Fruit fly (Drosophila melanogaster) S2 (cell line): ENCODE data around the gene Ugt37A1.

Experiments used
- CG8478 ChIP-seq: fragments of >200 bp; optimal IDR thresholded peaks from 2 replicates; lab custom pipeline; 2018
- CTCF ChIP-seq, 2 experiments: fragments of >200 bp; optimal IDR thresholded peaks; 2 replicates each; lab custom pipeline; 2018

Ugt37A1 gene

DNA sequence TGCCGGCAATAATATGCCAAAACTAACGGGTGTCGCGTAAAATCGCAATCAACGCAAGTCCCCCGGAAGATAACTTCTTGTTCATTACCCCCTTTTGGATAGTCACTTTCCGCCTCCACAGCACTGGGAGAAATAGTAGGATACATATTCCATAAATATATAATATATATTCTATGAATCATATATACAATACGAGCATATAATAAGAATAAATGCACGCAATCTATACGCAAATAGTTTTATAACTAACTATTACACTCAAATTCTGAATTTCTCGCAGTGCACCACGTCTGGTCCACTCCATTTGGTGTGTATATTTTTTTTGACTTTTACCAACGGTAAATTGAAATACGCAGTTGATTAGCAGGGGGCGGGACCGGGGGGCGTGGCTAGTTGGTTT is 3.8 kb downstream of the Ugt37A1 start:
- TF ChIP-seq CTCF (optimal IDR thresholded peaks at IDR 0.05; lab: Kevin White, UChicago) (no peak), CG8478 (no peak)

DNA sequence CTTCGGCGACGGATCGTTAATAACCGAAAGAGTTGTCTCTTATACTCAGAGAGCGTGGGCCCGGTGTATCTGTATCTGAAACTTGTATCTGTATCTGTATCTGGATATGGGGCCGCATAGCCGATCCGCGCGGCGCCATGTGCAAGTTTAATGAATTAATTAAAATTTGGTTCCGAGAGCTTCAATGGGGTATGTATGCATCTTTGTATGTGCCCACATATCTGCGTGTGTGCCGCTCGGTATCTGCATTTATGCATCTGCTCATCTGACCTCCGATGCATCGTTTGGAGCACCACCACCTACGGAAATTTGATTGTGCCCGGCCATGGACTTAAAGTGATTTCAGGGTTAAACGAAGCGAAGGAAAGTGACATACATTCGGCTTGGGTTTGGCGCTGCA is 21.2 kb downstream of the Ugt37A1 start:
- no peak for TF ChIP-seq CTCF (optimal IDR thresholded peaks at IDR 0.05; lab: Kevin White, UChicago)
- no peak for TF ChIP-seq CG8478

DNA sequence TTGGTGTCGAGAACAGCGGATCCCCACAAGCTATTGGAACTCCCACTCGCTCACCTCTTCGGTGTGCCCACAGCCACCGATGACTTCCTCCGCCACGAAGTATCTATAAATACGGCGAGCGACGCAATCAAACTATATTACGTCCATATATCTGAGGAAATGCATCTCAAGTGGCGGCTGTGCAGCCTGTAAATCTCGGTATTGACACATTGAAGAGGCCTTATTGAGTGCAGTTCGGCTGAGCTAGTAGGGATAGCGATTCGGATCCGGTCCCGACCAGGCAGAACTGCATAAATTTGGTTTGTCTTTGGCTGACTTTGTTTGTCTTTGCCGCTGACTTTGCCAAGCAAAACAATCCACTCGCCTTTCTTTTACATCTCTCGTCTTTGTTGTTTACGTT is 21.7 kb downstream of the Ugt37A1 start:
- TF ChIP-seq CTCF (optimal IDR thresholded peaks at IDR 0.05; lab: Kevin White, UChicago) = no peak
- no peak for TF ChIP-seq CG8478

DNA sequence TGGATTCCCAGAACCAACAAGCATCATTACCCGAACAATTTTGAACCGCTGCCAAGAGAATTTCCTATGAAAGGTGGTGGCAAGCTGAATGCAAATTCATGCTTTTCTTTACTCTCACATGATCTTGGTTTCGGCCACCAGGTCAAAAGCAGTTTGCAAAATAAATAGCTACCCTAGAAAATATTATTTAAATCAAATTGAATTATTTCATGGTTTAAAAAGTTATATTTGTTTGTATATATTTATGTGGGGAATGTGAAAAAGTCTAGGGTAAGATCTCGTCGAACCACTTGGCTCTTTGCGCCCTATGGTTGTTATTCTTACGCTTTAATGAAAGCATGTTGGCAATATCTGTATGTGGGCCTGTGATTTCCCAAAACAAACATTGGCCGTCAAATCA is 22.2 kb downstream of the Ugt37A1 start:
- TF ChIP-seq CG8478 (no peak), CTCF (optimal IDR thresholded peaks at IDR 0.05; lab: Kevin White, UChicago) (no peak)

dm6 chr2L:20349671-20350539 is 24.0 kb downstream of the Ugt37A1 start, which contains the start of the genes La and RtGEF:
TSS of gene La (minus strand) at chr2L:20350012.
TSS of gene RtGEF (plus strand) at chr2L:20350434.
- no peak for TF ChIP-seq CTCF (optimal IDR thresholded peaks at IDR 0.05; lab: Kevin White, UChicago)
- TF ChIP-seq CG8478 = no peak

DNA sequence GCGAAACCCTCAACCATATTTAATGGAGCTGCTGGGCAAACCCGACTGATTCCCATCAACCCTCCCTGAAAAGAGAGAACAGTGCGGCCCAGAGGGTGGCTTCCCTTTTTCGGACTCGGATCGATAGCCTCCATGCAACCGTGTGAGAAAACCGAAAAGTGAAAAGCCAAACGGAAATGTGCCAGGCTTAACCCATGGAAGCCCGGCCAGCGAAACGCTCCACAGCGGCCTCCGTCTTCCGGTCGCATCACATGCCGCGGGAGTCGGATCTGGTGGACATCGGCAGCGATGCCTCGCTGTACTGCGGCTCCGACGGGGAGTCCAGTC is 31.9 kb downstream of the Ugt37A1 start:
- TF ChIP-seq CTCF (optimal IDR thresholded peaks at IDR 0.05; lab: Kevin White, UChicago) (no peak), CG8478 (no peak)

DNA sequence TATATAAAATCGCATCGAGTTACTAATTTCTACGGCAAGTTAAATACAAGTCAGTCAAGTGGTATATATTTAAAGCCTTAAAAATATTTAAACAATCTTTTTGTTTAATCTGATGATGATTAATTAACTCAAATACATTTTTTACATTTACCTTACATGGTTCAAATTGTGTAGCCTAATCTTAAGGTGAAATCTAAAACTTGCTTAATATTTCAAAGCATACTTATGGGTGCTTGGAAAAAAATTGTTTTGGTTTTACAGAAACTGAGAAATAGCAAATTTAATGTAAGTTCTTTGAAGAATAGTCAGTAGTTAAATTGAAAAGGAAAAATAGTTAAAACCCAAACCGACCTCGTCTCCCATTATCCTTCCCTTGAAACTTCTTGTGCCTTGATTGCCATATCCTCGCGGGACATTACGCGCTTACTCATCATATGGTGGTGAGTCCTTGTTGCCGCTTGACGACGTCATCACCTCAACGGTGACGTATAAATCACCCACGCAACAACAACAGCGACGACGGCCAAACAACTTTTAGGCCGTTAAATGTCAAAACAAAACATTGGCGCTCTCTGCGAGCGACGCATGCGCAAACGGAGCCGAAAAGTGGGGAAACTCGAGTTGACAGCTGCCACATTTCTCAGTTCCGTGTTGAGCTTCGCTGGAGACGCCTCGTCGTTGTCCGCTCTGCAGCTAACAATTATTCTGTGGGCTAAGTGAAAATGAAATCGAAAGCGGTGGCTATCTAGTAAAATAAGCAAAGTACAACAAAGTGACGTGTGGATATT is 32.5 kb downstream of the Ugt37A1 start:
- no peak for TF ChIP-seq CTCF (optimal IDR thresholded peaks at IDR 0.05; lab: Kevin White, UChicago)
- TF ChIP-seq CG8478 = no peak

- no peak for TF ChIP-seq CTCF (optimal IDR thresholded peaks at IDR 0.05; lab: Kevin White, UChicago)
- TF ChIP-seq CG8478 = no peak
Measured at dm6 chr2L:20340635-20341034, 33.3 kb downstream of the Ugt37A1 start.

- no peak for TF ChIP-seq CG8478
- no peak for TF ChIP-seq CTCF (optimal IDR thresholded peaks at IDR 0.05; lab: Kevin White, UChicago)
Measured at dm6 chr2L:20337800-20338199, 36.1 kb downstream of the Ugt37A1 start.

dm6 chr2L:20334918-20335317 is 39.0 kb downstream of the Ugt37A1 start:
- TF ChIP-seq CG8478 = no peak
- TF ChIP-seq CTCF (optimal IDR thresholded peaks at IDR 0.05; lab: Kevin White, UChicago) = no peak

DNA sequence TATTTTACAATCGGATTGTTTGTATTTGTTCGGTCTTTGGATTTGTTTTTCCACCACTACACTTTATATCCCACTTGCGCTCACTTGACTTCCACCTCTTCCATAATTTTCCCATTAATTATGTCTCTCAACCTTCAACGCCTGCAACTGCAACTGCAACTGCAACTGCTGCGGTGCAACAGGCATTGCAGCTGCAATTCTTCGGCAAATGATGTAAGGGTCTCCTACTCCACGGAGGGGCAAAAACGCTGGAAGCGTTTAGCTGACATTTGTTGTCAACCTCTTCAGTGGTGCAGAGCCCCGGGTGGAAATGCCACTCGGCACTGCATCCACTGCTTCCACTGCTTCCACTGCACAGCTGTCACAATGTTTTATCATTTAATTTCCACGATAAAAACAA is 40.9 kb downstream of the Ugt37A1 start:
- TF ChIP-seq CTCF (optimal IDR thresholded peaks at IDR 0.05; lab: Kevin White, UChicago) (no peak), CG8478 (no peak)

DNA sequence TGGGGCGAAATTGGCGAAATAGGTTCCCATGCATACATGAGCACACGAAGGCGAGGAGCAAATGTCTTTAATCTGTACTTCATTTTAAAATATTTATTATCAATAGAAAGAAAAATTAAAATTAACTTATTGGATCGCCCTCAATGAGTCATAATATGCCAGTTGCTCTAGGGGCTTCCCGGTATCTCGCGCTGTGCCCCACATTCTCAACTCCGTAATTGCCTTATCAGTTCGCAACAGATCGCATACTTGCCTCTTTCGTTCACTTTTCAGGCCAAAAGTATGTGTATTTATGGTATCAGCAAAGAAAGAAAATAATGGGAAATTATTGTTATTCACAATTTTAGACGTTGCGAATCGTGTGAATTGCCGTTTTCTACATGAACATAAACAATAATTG is 44.3 kb downstream of the Ugt37A1 start:
- TF ChIP-seq CTCF (optimal IDR thresholded peaks at IDR 0.05; lab: Kevin White, UChicago) (no peak), CG8478 (no peak)

DNA sequence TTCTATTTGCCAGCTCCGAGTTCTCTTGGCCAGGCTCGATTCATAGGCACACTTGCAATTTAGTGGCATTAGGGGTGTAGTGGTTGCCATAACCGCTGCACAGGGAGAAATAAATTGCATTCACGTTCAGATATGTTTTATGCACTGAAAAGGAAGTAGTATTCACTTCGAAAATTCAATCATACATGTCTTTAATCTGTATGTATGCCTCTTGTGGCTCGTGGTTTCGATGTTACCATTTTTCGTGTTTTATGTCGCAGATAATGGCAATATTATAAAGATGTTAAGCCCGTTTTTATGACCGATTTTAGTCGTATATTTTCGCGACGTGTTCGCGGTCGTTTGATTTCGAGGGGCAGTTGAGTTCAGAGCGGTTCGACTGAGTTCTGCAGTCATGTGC is 45.3 kb downstream of the Ugt37A1 start:
- TF ChIP-seq CG8478 (no peak), CTCF (optimal IDR thresholded peaks at IDR 0.05; lab: Kevin White, UChicago) (no peak)

dm6 chr2L:20327963-20328362 is 45.9 kb downstream of the Ugt37A1 start:
- TF ChIP-seq CTCF (optimal IDR thresholded peaks at IDR 0.05; lab: Kevin White, UChicago) (no peak), CG8478 (no peak)

DNA sequence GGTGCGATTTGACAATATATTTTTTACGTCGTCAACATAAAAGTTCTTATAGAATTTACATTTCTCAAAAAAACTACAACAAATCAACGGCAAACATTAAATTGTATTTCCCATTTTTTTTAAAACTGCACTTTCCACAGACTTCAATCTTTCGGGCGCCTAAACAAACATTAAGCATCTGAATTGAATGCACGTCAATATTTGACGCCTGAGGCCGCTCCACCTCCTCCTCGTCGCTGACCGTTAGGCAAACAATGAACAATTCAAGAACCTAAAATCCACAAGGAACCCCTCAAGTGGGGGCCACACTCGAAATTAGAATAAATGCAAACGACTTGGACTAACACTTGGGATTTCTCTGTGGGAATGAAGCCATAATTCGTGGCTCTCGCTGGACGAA is 46.5 kb downstream of the Ugt37A1 start:
- TF ChIP-seq CG8478 = no peak
- TF ChIP-seq CTCF (optimal IDR thresholded peaks at IDR 0.05; lab: Kevin White, UChicago) = no peak

dm6 chr2L:20326317-20326716 is 47.6 kb downstream of the Ugt37A1 start:
- TF ChIP-seq CG8478 (no peak), CTCF (optimal IDR thresholded peaks at IDR 0.05; lab: Kevin White, UChicago) (no peak)
